Fruit fly (Drosophila melanogaster) Kc167 (cell line): ENCODE data around the gene unc-4.

Source experiments
- Sin3A ChIP-seq: fragments of >200 bp; optimal IDR thresholded peaks from 2 replicates; lab custom pipeline; 2018; ENCODE audit warnings: missing external identifiers
- h ChIP-seq: fragments of >200 bp; optimal IDR thresholded peaks from 3 replicates; lab custom pipeline; 2018; ENCODE audit warnings: missing external identifiers
- insv ChIP-seq: fragments of >200 bp; optimal IDR thresholded peaks from 3 replicates; lab custom pipeline; 2018; ENCODE audit warnings: missing external identifiers
- ttk ChIP-seq: sonication (Bioruptor generic); optimal IDR thresholded peaks from 2 replicates; lab custom pipeline; 2017; ENCODE audit warnings: missing external identifiers

- TF ChIP-seq insv (no peak), ttk (lab: Kevin White, UChicago) (no peak), Sin3A (lab: Kevin White, UChicago) (no peak), h (lab: Kevin White, UChicago) (no peak)
These were observed 6.1 kb upstream of the unc-4 start for dm6 chrX:17762270-17762669.
